ENCODE assay signal across 4 fruit fly cellular contexts in genomic region chr2L:13101477-13101876, dm6.
TF ChIP-seq lines count a peak whose summit lies in the region.

No protein-coding gene starts in this region.

- TF ChIP-seq CTCF in whole organism, embryonic (GFP tag; optimal IDR thresholded peaks at IDR 0.05; lab: Kevin White, UChicago): no peak

TF ChIP-seq in whole organism, adult, 20 proteins besides CTCF, POLR2A, EP300 and RAD21:
- TF ChIP-seq CG7101 (tag; optimal IDR thresholded peaks at IDR 0.05; lab: Kevin White, UChicago) (peak; percentile 22), bab1 (GFP tag; optimal IDR thresholded peaks at IDR 0.05; lab: Kevin White, UChicago) (no peak), CG14711 (tag; optimal IDR thresholded peaks at IDR 0.05; lab: Kevin White, UChicago) (no peak), Clk (GFP tag; optimal IDR thresholded peaks at IDR 0.05; lab: Kevin White, UChicago) (no peak), ovo (GFP tag; optimal IDR thresholded peaks at IDR 0.05; lab: Kevin White, UChicago) (no peak), Mnt (GFP tag; optimal IDR thresholded peaks at IDR 0.05; lab: Kevin White, UChicago) (no peak), cnc (optimal IDR thresholded peaks at IDR 0.05; lab: Kevin White, UChicago) (no peak), tj (GFP tag; optimal IDR thresholded peaks at IDR 0.05; lab: Kevin White, UChicago) (no peak), kay (GFP tag; lab: Kevin White, UChicago; ENCODE audit: borderline replicate concordance) (peak; percentile 83), CG1620 (GFP tag; optimal IDR thresholded peaks at IDR 0.05; lab: Kevin White, UChicago) (no peak), CG12768 (GFP tag; optimal IDR thresholded peaks at IDR 0.05; lab: Kevin White, UChicago) (peak; percentile 24), CG5204 (GFP tag; optimal IDR thresholded peaks at IDR 0.05; lab: Kevin White, UChicago) (no peak), Crg-1 (GFP tag; optimal IDR thresholded peaks at IDR 0.05; lab: Kevin White, UChicago) (no peak), CG33017 (tag; optimal IDR thresholded peaks at IDR 0.05; lab: Kevin White, UChicago) (no peak), pad (GFP tag; optimal IDR thresholded peaks at IDR 0.05; lab: Kevin White, UChicago) (no peak), CG11617 (GFP tag; optimal IDR thresholded peaks at IDR 0.05; lab: Kevin White, UChicago) (no peak), Hr96 (GFP tag; optimal IDR thresholded peaks at IDR 0.05; lab: Kevin White, UChicago) (no peak), cic (GFP tag; optimal IDR thresholded peaks at IDR 0.05; lab: Kevin White, UChicago) (peak; percentile 43), toe (GFP tag; optimal IDR thresholded peaks at IDR 0.05; lab: Kevin White, UChicago) (no peak), CG7045 (GFP tag; optimal IDR thresholded peaks at IDR 0.05; lab: Kevin White, UChicago) (no peak)

TF ChIP-seq in whole organism, embryonic, 481 proteins besides CTCF, POLR2A, EP300 and RAD21:
- 0 out of 3 replicates have a peak, but pooled peaks have one; percentile 18 for TF ChIP-seq sr (GFP tag; IDR thresholded peaks at IDR 0.05; lab: Robert Waterston, UW)
- peak; percentile 1 for TF ChIP-seq Blimp-1 (GFP tag; optimal IDR thresholded peaks at IDR 0.05; lab: Kevin White, UChicago)
- TF ChIP-seq CG30020 (tag; optimal IDR thresholded peaks at IDR 0.05; lab: Kevin White, UChicago): no peak
- peak; percentile 22 for TF ChIP-seq gem (tag; optimal IDR thresholded peaks at IDR 0.05; lab: Kevin White, UChicago)
- peak; percentile 1 for TF ChIP-seq CG2875 (GFP tag; optimal IDR thresholded peaks at IDR 0.05; lab: Kevin White, UChicago)
- peak in 1 of 2 experiments; percentile 12 for TF ChIP-seq Trl (optimal IDR thresholded peaks at IDR 0.05; lab: Kevin White, UChicago)
- TF ChIP-seq Trl (GFP tag; optimal IDR thresholded peaks at IDR 0.05; lab: Kevin White, UChicago): no peak
- no peak for TF ChIP-seq Myb (GFP tag; optimal IDR thresholded peaks at IDR 0.05; lab: Kevin White, UChicago)
- peak; percentile 86 for TF ChIP-seq sd (tag; optimal IDR thresholded peaks at IDR 0.05; lab: Kevin White, UChicago)
- no peak for TF ChIP-seq sens-2 (GFP tag; IDR thresholded peaks at IDR 0.05; lab: Robert Waterston, UW)
- no peak for TF ChIP-seq CG10565 (GFP tag; optimal IDR thresholded peaks at IDR 0.05; lab: Kevin White, UChicago)
- TF ChIP-seq CG18764 (GFP tag; optimal IDR thresholded peaks at IDR 0.05; lab: Kevin White, UChicago): no peak
- TF ChIP-seq ftz-f1 (GFP tag; optimal IDR thresholded peaks at IDR 0.05; lab: Kevin White, UChicago): peak; percentile 4
- peak; percentile 65 for TF ChIP-seq CG12769 (tag; optimal IDR thresholded peaks at IDR 0.05; lab: Kevin White, UChicago)
- TF ChIP-seq sens (GFP tag; lab: Kevin White, UChicago): peak; percentile 71
- TF ChIP-seq chinmo (GFP tag; IDR thresholded peaks at IDR 0.05; lab: Robert Waterston, UW; ENCODE audit: partially characterized antibody): 0 out of 4 replicates have a peak, but pooled peaks have one; percentile 29
- peak; percentile 5 for TF ChIP-seq nau (GFP tag; optimal IDR thresholded peaks at IDR 0.05; lab: Kevin White, UChicago)
- TF ChIP-seq CG3281 (GFP tag; optimal IDR thresholded peaks at IDR 0.05; lab: Kevin White, UChicago): peak; percentile 21
- no peak for TF ChIP-seq lbe (GFP tag; optimal IDR thresholded peaks at IDR 0.05; lab: Kevin White, UChicago)
- TF ChIP-seq ci (GFP tag; IDR thresholded peaks at IDR 0.05; lab: Robert Waterston, UW): no peak

TF ChIP-seq in whole organism, prepupa, 60 proteins besides CTCF, POLR2A, EP300 and RAD21:
- peak; percentile 53 for TF ChIP-seq fkh (GFP tag; optimal IDR thresholded peaks at IDR 0.05; lab: Kevin White, UChicago)
- TF ChIP-seq CG8119 (GFP tag; IDR thresholded peaks at IDR 0.05; lab: Robert Waterston, UW): no peak

TF ChIP-seq in whole organism, wandering third instar larva, 38 proteins besides CTCF, POLR2A, EP300 and RAD21:
- TF ChIP-seq tai (GFP tag; optimal IDR thresholded peaks at IDR 0.05; lab: Kevin White, UChicago) (peak; percentile 31), HLH106 (tag; optimal IDR thresholded peaks at IDR 0.05; lab: Kevin White, UChicago) (no peak), h (GFP tag; optimal IDR thresholded peaks at IDR 0.05; lab: Kevin White, UChicago) (peak; percentile 2)
